Worm (Caenorhabditis elegans) whole organism, L1 larva: ENCODE results near the gene H19J13.2.

Source experiments
- Y116A8C.19 ChIP-seq: sonication (generic microtip); optimal IDR thresholded peaks from 2 replicates; lab custom pipeline; 2016; ENCODE audit warnings: missing compliant biosample characterization, missing genetic modification characterization, borderline replicate concordance
- elt-3 ChIP-seq, 6 experiments: fragments of 150-350 bp in 1 of 6; sonication (generic microtip); optimal IDR thresholded peaks; 2 replicates each; lab custom pipeline; 2017 to 2018; ENCODE audit warnings: missing biosample characterization in 6 of 6, missing genetic modification characterization in 6 of 6, inconsistent platforms in 1 of 6
- fkh-10 ChIP-seq: sonication (generic microtip); optimal IDR thresholded peaks from 2 replicates; lab custom pipeline; 2017; ENCODE audit warnings: missing biosample characterization, missing genetic modification reagents, missing genetic modification characterization
- lin-14 ChIP-seq: fragments of 200-800 bp; sonication (Bioruptor generic); optimal IDR thresholded peaks from 2 replicates; lab custom pipeline; 2018; ENCODE audit warnings: mild to moderate bottlenecking, missing genetic modification characterization, moderate library complexity, missing compliant biosample characterization
- nhr-11 ChIP-seq: fragments of 150-350 bp; optimal IDR thresholded peaks from 2 replicates; lab custom pipeline; 2014; ENCODE audit warnings: missing biosample characterization, missing genetic modification characterization
- nhr-12 ChIP-seq: sonication (generic microtip); optimal IDR thresholded peaks from 2 replicates; lab custom pipeline; 2017; ENCODE audit warnings: missing biosample characterization, missing genetic modification characterization
- nhr-77 ChIP-seq: fragments of 150-350 bp; optimal IDR thresholded peaks from 2 replicates; lab custom pipeline; 2014; ENCODE audit warnings: missing biosample characterization, missing genetic modification characterization
- nhr-85 ChIP-seq: sonication (generic microtip); peaks from one replicate; lab custom pipeline; 2016; ENCODE audit warnings: missing genetic modification characterization, inconsistent platforms, missing compliant biosample characterization
- pqm-1 ChIP-seq: sonication (generic microtip); optimal IDR thresholded peaks from 3 replicates; lab custom pipeline; 2017; ENCODE audit warnings: missing biosample characterization, missing genetic modification characterization
- unc-62 ChIP-seq: fragments of 150-350 bp; optimal IDR thresholded peaks from 2 replicates; lab custom pipeline; 2014; ENCODE audit warnings: missing biosample characterization, missing genetic modification reagents, missing genetic modification characterization

DNA sequence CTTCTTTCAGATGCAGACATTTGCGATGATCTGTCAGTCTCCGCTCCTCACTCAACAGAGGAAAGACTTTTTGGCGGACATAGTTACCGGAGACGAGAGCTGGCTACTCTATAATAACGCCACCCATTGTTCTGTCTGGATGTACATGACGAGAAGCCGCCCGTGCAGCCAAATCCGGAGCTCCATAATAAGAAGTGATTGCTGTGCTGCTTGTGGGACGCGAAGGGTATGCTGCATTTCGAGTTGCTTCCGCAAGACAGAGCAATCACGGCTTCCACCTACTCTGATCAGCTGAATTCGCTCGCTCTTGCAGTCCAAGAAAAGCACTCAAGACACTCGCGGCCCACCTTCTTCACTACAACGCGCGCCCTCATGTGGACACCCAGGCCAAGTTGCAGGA, 40.0 kb upstream of the H19J13.2 start:
- no peak for TF ChIP-seq elt-3 (tag; optimal IDR thresholded peaks at IDR 0.05; lab: Kevin White, UChicago)
- no peak for TF ChIP-seq lin-14 (GFP tag; lab: Kevin White, UChicago)
- TF ChIP-seq pqm-1 (tag; lab: Kevin White, UChicago): no peak
- no peak for TF ChIP-seq Y116A8C.19 (tag; lab: Kevin White, UChicago)
- TF ChIP-seq fkh-10: no peak
- no peak for TF ChIP-seq nhr-12
- no peak for TF ChIP-seq nhr-77 (tag; lab: Kevin White, UChicago)
- no peak for TF ChIP-seq nhr-85 (tag; lab: Kevin White, UChicago)
- no peak for TF ChIP-seq nhr-11 (tag; lab: Kevin White, UChicago)
- no peak for TF ChIP-seq unc-62 (GFP tag; lab: Kevin White, UChicago)
